Worm (Caenorhabditis elegans): Measurements from ENCODE around the gene F02C12.2.

Gene F02C12.2

DNA sequence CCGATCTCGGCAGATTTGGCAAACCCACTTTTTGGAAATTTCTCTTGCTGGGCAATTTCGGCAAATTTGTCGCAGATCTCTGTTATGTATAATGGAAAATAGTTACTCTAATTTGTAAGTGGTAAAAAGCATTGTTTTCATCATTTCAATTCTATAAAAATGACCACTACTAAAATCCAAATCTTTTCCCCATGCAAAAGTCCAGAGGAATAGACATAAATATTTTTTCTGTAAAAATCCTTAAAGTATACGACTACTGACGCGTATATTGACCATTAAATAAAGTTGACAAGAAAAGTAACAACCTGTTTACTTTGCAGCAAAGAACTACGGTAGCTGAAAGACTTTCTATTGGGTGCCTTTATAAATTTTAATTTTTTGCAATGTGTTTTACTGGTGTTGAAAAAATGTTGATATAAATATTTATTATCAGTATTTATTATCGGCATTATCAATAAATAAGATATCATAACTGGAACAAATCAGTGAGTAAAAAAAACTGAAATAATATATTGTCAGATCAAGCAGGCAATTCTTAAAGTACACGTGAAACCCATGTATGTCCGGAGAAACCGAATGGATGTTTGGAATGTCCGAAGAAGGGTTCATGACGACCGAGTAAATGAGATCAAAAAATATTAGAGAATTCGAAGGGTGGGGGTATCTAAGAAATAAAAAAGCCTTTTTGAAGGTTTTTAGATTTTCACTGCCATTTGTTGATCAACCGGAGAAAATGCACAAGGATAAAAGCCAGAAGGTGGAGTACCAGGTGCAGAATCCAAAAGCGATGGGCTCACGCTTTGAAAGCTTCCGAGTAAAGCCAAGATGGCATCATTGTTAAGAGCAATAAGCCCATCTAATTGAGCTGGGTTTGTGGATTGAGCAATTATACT lies 49.6 kb downstream of the F02C12.2 start (continued):
- TF ChIP-seq somi-1 (GFP tag; optimal IDR thresholded peaks at IDR 0.05) (peak; percentile 24), cebp-2 (GFP tag; IDR thresholded peaks at IDR 0.05) (0 out of 2 replicates have a peak, but pooled peaks have one; percentile 4), gei-17 (GFP tag; optimal IDR thresholded peaks at IDR 0.05) (peak; percentile 67), lin-40 (tag; optimal IDR thresholded peaks at IDR 0.05) (peak; percentile 65), madf-10 (tag; optimal IDR thresholded peaks at IDR 0.05) (peak; percentile 23), lin-26 (GFP tag; IDR thresholded peaks at IDR 0.05) (peak; percentile 52; the same call in 1 of the 2 replicates), bed-2 (GFP tag; IDR thresholded peaks at IDR 0.05) (no peak), hmg-20 (GFP tag; IDR thresholded peaks at IDR 0.05) (no peak), lin-35 (GFP tag; optimal IDR thresholded peaks at IDR 0.05) (peak in 2 of 3 experiments; percentile 21 to 80), lir-1 (GFP tag; conservative IDR thresholded peaks at IDR 0.05) (0 out of 2 replicates have a peak, but pooled peaks have one; percentile 26), atf-7 (tag; optimal IDR thresholded peaks at IDR 0.05) (peak; percentile 39), lin-54 (GFP tag; optimal IDR thresholded peaks at IDR 0.05) (peak; percentile 1), tlf-1 (GFP tag; optimal IDR thresholded peaks at IDR 0.05) (peak; percentile 39), ztf-26 (tag; optimal IDR thresholded peaks at IDR 0.05) (peak; percentile 61), nhr-90 (tag; optimal IDR thresholded peaks at IDR 0.05) (peak; percentile 26), cebp-1 (GFP tag; IDR thresholded peaks at IDR 0.05) (no peak), cebp-1 (tag; optimal IDR thresholded peaks at IDR 0.05) (peak; percentile 67), B0035.1 (tag; optimal IDR thresholded peaks at IDR 0.05) (peak; percentile 19), lag-1 (GFP tag; IDR thresholded peaks at IDR 0.05) (no peak), nhr-27 (tag; optimal IDR thresholded peaks at IDR 0.05) (peak; percentile 34), ceh-40 (GFP tag; IDR thresholded peaks at IDR 0.05) (no peak), chd-7 (tag; optimal IDR thresholded peaks at IDR 0.05) (peak; percentile 47), nhr-80 (tag; optimal IDR thresholded peaks at IDR 0.05) (peak; percentile 44)

DNA sequence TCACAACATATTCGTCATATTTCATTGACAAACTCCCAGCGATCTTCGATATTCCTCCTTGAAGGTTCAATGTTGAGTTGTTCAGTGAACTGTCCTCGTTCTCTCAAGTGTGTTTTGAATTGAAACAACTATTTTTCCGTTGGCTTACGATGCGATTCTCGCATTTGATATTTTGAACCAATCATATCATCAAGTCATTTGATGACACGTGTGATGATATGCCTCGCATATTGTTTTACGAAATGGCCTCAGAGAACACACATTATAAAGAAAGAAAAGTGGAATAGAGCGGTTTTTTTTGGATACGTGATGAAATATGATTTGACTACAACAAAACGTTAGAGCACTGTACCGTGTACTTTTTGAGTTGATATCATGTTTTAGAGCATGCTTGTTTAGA lies 50.7 kb downstream of the F02C12.2 start:
- TF ChIP-seq egl-44 (GFP tag; IDR thresholded peaks at IDR 0.05), result no peak
- peak; percentile 71 for TF ChIP-seq ZK185.1 (tag; optimal IDR thresholded peaks at IDR 0.05; ENCODE audit: poor library complexity, severe bottlenecking)
- TF ChIP-seq nhr-80 (tag; optimal IDR thresholded peaks at IDR 0.05), result peak; percentile 41
- peak; percentile 78 for TF ChIP-seq ztf-26 (tag; optimal IDR thresholded peaks at IDR 0.05)
- peak in 1 of 3 experiments; percentile 4 for TF ChIP-seq lin-35 (GFP tag; optimal IDR thresholded peaks at IDR 0.05)
- TF ChIP-seq lir-1 (GFP tag; conservative IDR thresholded peaks at IDR 0.05), result no peak
- peak; percentile 43 for TF ChIP-seq somi-1 (GFP tag; optimal IDR thresholded peaks at IDR 0.05)
- TF ChIP-seq cebp-1 (GFP tag; IDR thresholded peaks at IDR 0.05), result peak; percentile 65; the same call in 1 of the 2 replicates
- TF ChIP-seq cebp-1 (tag; optimal IDR thresholded peaks at IDR 0.05), result peak; percentile 85
- peak; percentile 23 for TF ChIP-seq unc-62 (GFP tag; optimal IDR thresholded peaks at IDR 0.05)
- TF ChIP-seq ztf-25 (GFP tag; IDR thresholded peaks at IDR 0.05), result no peak
- TF ChIP-seq let-607 (tag; optimal IDR thresholded peaks at IDR 0.05), result peak in 1 of 2 experiments; percentile 81
- TF ChIP-seq C06A6.2 (GFP tag; conservative IDR thresholded peaks at IDR 0.05), result peak; percentile 63; the same call in 1 of the 2 replicates
- peak; percentile 63 for TF ChIP-seq lin-40 (tag; optimal IDR thresholded peaks at IDR 0.05)
- TF ChIP-seq tbp1 (GFP tag; optimal IDR thresholded peaks at IDR 0.05), result peak; percentile 4
- TF ChIP-seq snpc-4 (GFP tag; optimal IDR thresholded peaks at IDR 0.05), result no peak
- peak in 2 of 4 experiments; percentile 16 to 19 for TF ChIP-seq snpc-4 (tag; optimal IDR thresholded peaks at IDR 0.05)
- TF ChIP-seq F23B12.7 (tag; optimal IDR thresholded peaks at IDR 0.05; ENCODE audit: insufficient read depth), result peak; percentile 24
